Worm (Caenorhabditis elegans): Measurements from ENCODE around the gene F57G9.7.

F57G9.7 gene

DNA sequence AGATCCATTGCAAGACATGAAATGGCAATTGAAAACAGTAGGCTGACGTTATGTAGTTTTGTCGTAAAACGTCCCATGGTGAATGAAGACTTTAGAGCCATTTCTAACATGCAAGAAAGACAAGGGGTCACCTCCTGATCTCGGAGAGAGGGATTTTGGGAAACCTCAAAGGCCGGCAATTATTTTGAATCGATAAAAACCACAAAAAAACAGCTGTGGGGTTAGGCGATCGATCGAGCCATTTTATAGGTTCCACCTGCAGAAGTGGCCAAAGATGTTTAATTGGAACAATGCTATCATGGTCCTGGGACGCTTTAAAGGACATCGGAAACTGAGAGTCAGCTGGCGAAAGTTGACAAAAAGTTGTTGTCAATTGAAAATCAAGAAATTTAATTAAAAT lies 17.2 kb upstream of the F57G9.7 start, which contains the start of gene Y57A10C.11:
Y57A10C.11 (minus strand) TSS at position 101 of the 400 bp plus-strand sequence.
- TF ChIP-seq lin-1 (GFP tag; IDR thresholded peaks at IDR 0.05) (no peak), unc-62 (GFP tag; optimal IDR thresholded peaks at IDR 0.05 in 1 of 2) (peak in 1 of 2 experiments; percentile 74), unc-62 (tag; optimal IDR thresholded peaks at IDR 0.05) (no peak), hif-1 (tag; optimal IDR thresholded peaks at IDR 0.05) (no peak)

DNA sequence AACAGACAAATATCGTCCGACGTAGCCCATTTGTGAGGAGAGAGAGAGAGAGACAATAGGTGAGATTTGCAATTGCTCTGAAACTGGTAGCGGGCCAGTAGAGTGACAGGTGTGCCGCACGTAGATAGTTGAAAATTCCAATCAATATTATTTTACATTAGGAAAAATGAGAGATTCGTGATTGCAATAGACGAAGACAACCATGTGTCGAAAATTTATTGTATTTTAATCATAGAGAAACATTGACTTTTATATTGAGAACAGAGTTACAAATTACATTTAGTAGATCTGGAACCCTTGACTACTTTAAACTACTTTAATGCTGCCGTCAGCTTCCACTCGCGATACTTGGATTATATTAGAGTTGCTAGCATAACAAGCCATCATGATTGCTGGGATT lies 14.9 kb upstream of the F57G9.7 start, which contains the start of gene Y57A10C.1:
Y57A10C.1 (minus strand) TSS at position 101 of the 400 bp plus-strand sequence.
- TF ChIP-seq unc-62 (GFP tag; optimal IDR thresholded peaks at IDR 0.05 in 1 of 2) (peak in 1 of 2 experiments; percentile 64), unc-62 (tag; optimal IDR thresholded peaks at IDR 0.05) (no peak), daf-8 (GFP tag; IDR thresholded peaks at IDR 0.05) (no peak)

DNA sequence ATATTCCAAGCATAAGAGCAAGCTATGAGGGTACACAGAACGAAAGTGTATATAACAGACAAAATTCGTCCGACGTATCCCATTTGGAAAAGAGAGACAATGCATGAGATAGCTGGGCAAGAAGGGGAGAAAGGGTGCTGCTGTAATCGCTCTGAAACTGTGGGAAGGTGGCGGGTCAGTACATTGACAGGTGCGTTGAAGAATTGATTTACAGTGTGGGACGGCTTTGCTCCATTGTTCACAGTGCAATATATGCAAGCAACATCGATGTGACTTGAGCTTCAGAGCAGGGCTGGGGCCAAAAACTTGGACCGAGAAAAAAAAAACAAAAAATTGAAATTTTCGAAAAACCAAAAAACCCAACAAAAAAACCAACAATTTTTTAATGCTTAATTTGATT lies 12.6 kb upstream of the F57G9.7 start, which contains the start of gene F57G9.3:
F57G9.3 (minus strand) TSS at position 101 of the 400 bp plus-strand sequence.
- TF ChIP-seq daf-16 (GFP tag; optimal IDR thresholded peaks at IDR 0.05) = no peak
- no peak for TF ChIP-seq daf-16 (tag; optimal IDR thresholded peaks at IDR 0.05)
- TF ChIP-seq ceh-28 (tag; optimal IDR thresholded peaks at IDR 0.05) = no peak
- TF ChIP-seq hlh-30 (tag; optimal IDR thresholded peaks at IDR 0.05; ENCODE audit: insufficient read depth) = no peak
- no peak for TF ChIP-seq lim-7 (GFP tag; IDR thresholded peaks at IDR 0.05)
- no peak for TF ChIP-seq mep-1 (tag; optimal IDR thresholded peaks at IDR 0.05)
- no peak for TF ChIP-seq mxl-2 (GFP tag; conservative IDR thresholded peaks at IDR 0.05)

ce11 chrII:12408717-12409116 lies 11.2 kb upstream of the F57G9.7 start, which contains the start of gene sre-31:
sre-31 (minus strand) TSS chrII:12408817.
- TF ChIP-seq hif-1 (tag; optimal IDR thresholded peaks at IDR 0.05) (no peak), lin-13 (GFP tag; optimal IDR thresholded peaks at IDR 0.05) (no peak), aha-1 (tag) (no peak), ceh-32 (tag; optimal IDR thresholded peaks at IDR 0.05; ENCODE audit: poor library complexity) (no peak), daf-8 (GFP tag; IDR thresholded peaks at IDR 0.05) (no peak), madf-9 (GFP tag; conservative IDR thresholded peaks at IDR 0.05) (no peak), fkh-10 (GFP tag; optimal IDR thresholded peaks at IDR 0.05) (no peak), egl-27 (tag; optimal IDR thresholded peaks at IDR 0.05) (no peak)

ce11 chrII:12406394-12406793 lies 8.8 kb upstream of the F57G9.7 start, which contains the start of gene sre-30:
sre-30 (minus strand) TSS chrII:12406494.
- TF ChIP-seq F44E2.7 (GFP tag; IDR thresholded peaks at IDR 0.05) = no peak
- TF ChIP-seq hmg-1.1 (GFP tag; IDR thresholded peaks at IDR 0.05) = no peak
- no peak for TF ChIP-seq rbr-2 (tag; optimal IDR thresholded peaks at IDR 0.05)
- no peak for TF ChIP-seq T20F7.1 (GFP tag; optimal IDR thresholded peaks at IDR 0.05)
- no peak for TF ChIP-seq aly-2 (tag; optimal IDR thresholded peaks at IDR 0.05)
- TF ChIP-seq Y48G9A.11 (GFP tag; IDR thresholded peaks at IDR 0.05) = no peak
- TF ChIP-seq duxl-1 (tag; optimal IDR thresholded peaks at IDR 0.05; ENCODE audit: poor library complexity) = no peak
- TF ChIP-seq F37D6.2 (tag; optimal IDR thresholded peaks at IDR 0.05) = no peak
- TF ChIP-seq set-16 (GFP tag; IDR thresholded peaks at IDR 0.05) = no peak
- no peak for TF ChIP-seq nhr-237 (tag; optimal IDR thresholded peaks at IDR 0.05)

ce11 chrII:12401791-12402190 lies 4.2 kb upstream of the F57G9.7 start, which contains the start of gene sre-29:
sre-29 (minus strand) TSS chrII:12401891.
- no peak for TF ChIP-seq nhr-25 (tag; optimal IDR thresholded peaks at IDR 0.05; ENCODE audit: borderline replicate concordance, insufficient read depth)
- TF ChIP-seq arid-1 (GFP tag; conservative IDR thresholded peaks at IDR 0.05) = no peak
- TF ChIP-seq aly-2 (tag; optimal IDR thresholded peaks at IDR 0.05) = no peak
- no peak for TF ChIP-seq nhr-11 (tag; optimal IDR thresholded peaks at IDR 0.05)
- no peak for TF ChIP-seq attf-4 (tag; optimal IDR thresholded peaks at IDR 0.05)
- TF ChIP-seq dve-1 (tag; optimal IDR thresholded peaks at IDR 0.05; ENCODE audit: insufficient read depth) = no peak
- no peak for TF ChIP-seq skn-1 (tag; optimal IDR thresholded peaks at IDR 0.05)
- no peak for TF ChIP-seq fos-1 (tag; optimal IDR thresholded peaks at IDR 0.05)
- TF ChIP-seq nhr-42 (GFP tag; IDR thresholded peaks at IDR 0.05) = no peak
- TF ChIP-seq zfp-2 (tag; optimal IDR thresholded peaks at IDR 0.05) = no peak
- TF ChIP-seq lir-3 (tag; optimal IDR thresholded peaks at IDR 0.05) = no peak
- TF ChIP-seq snpc-4 (tag; optimal IDR thresholded peaks at IDR 0.05) = no peak
- no peak for TF ChIP-seq duxl-1 (tag; optimal IDR thresholded peaks at IDR 0.05; ENCODE audit: poor library complexity)
- no peak for TF ChIP-seq lin-13 (GFP tag; optimal IDR thresholded peaks at IDR 0.05)
- TF ChIP-seq nhr-76 (tag; optimal IDR thresholded peaks at IDR 0.05) = no peak
- TF ChIP-seq cey-2 (tag; optimal IDR thresholded peaks at IDR 0.05; ENCODE audit: borderline replicate concordance, insufficient read depth) = no peak
- TF ChIP-seq daf-8 (GFP tag; IDR thresholded peaks at IDR 0.05) = no peak
- no peak for TF ChIP-seq daf-12 (tag; optimal IDR thresholded peaks at IDR 0.05)

All from whole organism, L4 larva.